Worm (Caenorhabditis elegans): ENCODE data around the gene C53A5.2.

DNA sequence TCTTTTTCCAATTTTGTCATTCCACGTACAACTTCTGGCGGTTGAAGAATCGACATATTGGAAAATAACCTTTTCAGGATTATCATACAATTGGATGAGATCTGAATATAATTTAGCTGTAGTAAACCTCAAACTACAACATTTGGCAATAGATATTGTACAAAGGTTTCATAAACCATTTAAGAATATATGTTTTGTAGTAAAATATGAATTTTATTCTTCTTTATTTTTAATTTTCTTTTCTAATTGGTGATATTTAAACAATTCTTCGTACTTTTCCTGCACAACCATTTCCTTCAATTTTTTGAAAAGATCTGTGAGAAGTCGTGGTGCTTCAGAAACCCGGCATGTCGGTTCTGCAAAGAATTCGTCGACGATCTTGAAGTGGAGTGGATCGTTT is 2.0 kb downstream of the C53A5.2 start, which contains the start of gene C53A5.17:
- no peak for TF ChIP-seq pha-4 (tag; optimal IDR thresholded peaks at IDR 0.05)
- no peak for TF ChIP-seq lin-13 (tag; optimal IDR thresholded peaks at IDR 0.05)
- TF ChIP-seq nhr-237 (tag; optimal IDR thresholded peaks at IDR 0.05): no peak
- TF ChIP-seq lsy-2 (tag; optimal IDR thresholded peaks at IDR 0.05): no peak
- TF ChIP-seq ceh-43 (GFP tag; optimal IDR thresholded peaks at IDR 0.05): no peak
- no peak for TF ChIP-seq elt-3 (tag; optimal IDR thresholded peaks at IDR 0.05)
- TF ChIP-seq mep-1 (tag; optimal IDR thresholded peaks at IDR 0.05): no peak
- no peak for TF ChIP-seq unc-39 (tag; optimal IDR thresholded peaks at IDR 0.05)
